Fruit fly (Drosophila melanogaster) whole organism, embryonic: ENCODE measurements around the gene cry.

Source experiments
- Atf-2 ChIP-seq: fragments of 200-800 bp; sonication (Bioruptor generic); optimal IDR thresholded peaks from 2 replicates; lab custom pipeline; 2016; ENCODE audit warnings: missing biosample characterization, missing genetic modification characterization
- CG1024 ChIP-seq: fragments of 200-800 bp; sonication (Bioruptor generic); IDR thresholded peaks from 2 replicates; pipeline ENCODE4 v1.3.6; 2022; ENCODE audit warnings: missing biosample characterization, missing genetic modification characterization
- CG12769 ChIP-seq: fragments of 200-800 bp; sonication (Bioruptor generic); optimal IDR thresholded peaks from 2 replicates; lab custom pipeline; 2019; ENCODE audit warnings: missing biosample characterization, mild to moderate bottlenecking, missing genetic modification characterization, moderate library complexity
- CG14014 ChIP-seq: fragments of 200-800 bp; sonication (Bioruptor generic); IDR thresholded peaks from 2 replicates; pipeline ENCODE4 v1.3.6; 2022; ENCODE audit warnings: missing biosample characterization, missing genetic modification characterization
- CG14860 ChIP-seq: fragments of 200-800 bp; sonication (Bioruptor generic); IDR thresholded peaks from 3 replicates; pipeline ENCODE4 v1.3.6; 2022; ENCODE audit warnings: missing biosample characterization, missing genetic modification characterization; ENCODE audit not compliant: partially characterized antibody
- CG15269 ChIP-seq: fragments of 200-800 bp; sonication (Bioruptor generic); optimal IDR thresholded peaks from 2 replicates; lab custom pipeline; 2018; ENCODE audit warnings: missing biosample characterization, mild to moderate bottlenecking, missing genetic modification characterization, moderate library complexity
- CG18599 ChIP-seq: fragments of 200-800 bp; sonication (Bioruptor generic); optimal IDR thresholded peaks from 3 replicates; lab custom pipeline; 2017; ENCODE audit warnings: missing biosample characterization, missing genetic modification characterization, mild to moderate bottlenecking, moderate library complexity, missing genetic modification reagents
- CG2120 ChIP-seq: fragments of 200-800 bp; sonication (Bioruptor generic); optimal IDR thresholded peaks from 3 replicates; lab custom pipeline; 2016; ENCODE audit warnings: missing biosample characterization, missing genetic modification characterization
- CG2202 ChIP-seq: fragments of 200-800 bp; sonication (Bioruptor generic); optimal IDR thresholded peaks from 2 replicates; lab custom pipeline; 2018; ENCODE audit warnings: missing biosample characterization, mild to moderate bottlenecking, missing genetic modification characterization
- CG2875 ChIP-seq: fragments of 200-800 bp; sonication (Bioruptor generic); optimal IDR thresholded peaks from 2 replicates; lab custom pipeline; 2017; ENCODE audit warnings: missing biosample characterization, mild to moderate bottlenecking, missing genetic modification characterization, missing genetic modification reagents
- CG32532 ChIP-seq: fragments of 200-800 bp; sonication (Bioruptor generic); IDR thresholded peaks from 2 replicates; pipeline ENCODE4 v1.3.6; 2022; ENCODE audit warnings: missing biosample characterization, missing genetic modification characterization
- CG5245 ChIP-seq: fragments of 200-800 bp; sonication (Bioruptor generic); optimal IDR thresholded peaks from 3 replicates; lab custom pipeline; 2016; ENCODE audit warnings: missing biosample characterization, missing genetic modification characterization
- CG6813 ChIP-seq: fragments of 200-800 bp; sonication (Bioruptor generic); optimal IDR thresholded peaks from 2 replicates; lab custom pipeline; 2017; ENCODE audit warnings: missing biosample characterization, missing genetic modification characterization, mild to moderate bottlenecking, moderate library complexity, missing genetic modification reagents
- CG6854 ChIP-seq: fragments of 200-800 bp; sonication (Bioruptor generic); optimal IDR thresholded peaks from 3 replicates; lab custom pipeline; 2017; ENCODE audit warnings: missing biosample characterization, mild to moderate bottlenecking, missing genetic modification characterization
- CG7928 ChIP-seq: fragments of 200-800 bp; sonication (Bioruptor generic); optimal IDR thresholded peaks from 2 replicates; lab custom pipeline; 2017; ENCODE audit warnings: missing biosample characterization, mild to moderate bottlenecking, missing genetic modification characterization
- CG8089 ChIP-seq: fragments of 200-800 bp; sonication (Bioruptor generic); optimal IDR thresholded peaks from 3 replicates; lab custom pipeline; 2016; ENCODE audit warnings: missing biosample characterization, missing genetic modification characterization
- CG9797 ChIP-seq: fragments of 200-800 bp; sonication (Bioruptor generic); optimal IDR thresholded peaks from 3 replicates; lab custom pipeline; 2018; ENCODE audit warnings: missing biosample characterization, mild to moderate bottlenecking, missing genetic modification characterization
- CG9817 ChIP-seq: fragments of 200-800 bp; sonication (Bioruptor generic); optimal IDR thresholded peaks from 2 replicates; lab custom pipeline; 2018; ENCODE audit warnings: missing biosample characterization, mild to moderate bottlenecking, missing genetic modification characterization, moderate library complexity
- D19B ChIP-seq: fragments of 200-800 bp; sonication (Bioruptor generic); optimal IDR thresholded peaks from 2 replicates; lab custom pipeline; 2017; ENCODE audit warnings: missing biosample characterization, mild to moderate bottlenecking, missing genetic modification characterization
- Dll ChIP-seq: fragments of 200-800 bp; sonication (Bioruptor generic); IDR thresholded peaks from 4 replicates; pipeline ENCODE4 v1.3.6; 2022; ENCODE audit warnings: missing biosample characterization, missing genetic modification characterization; ENCODE audit not compliant: partially characterized antibody
- Doc2 ChIP-seq: fragments of 200-800 bp; sonication (Bioruptor generic); IDR thresholded peaks from 2 replicates; pipeline ENCODE4 v1.3.6; 2022; ENCODE audit warnings: missing biosample characterization, missing genetic modification characterization
- HLH3B ChIP-seq: fragments of 200-800 bp; sonication (Bioruptor generic); IDR thresholded peaks from 2 replicates; pipeline ENCODE4 v1.3.6; 2022; ENCODE audit warnings: missing biosample characterization, missing genetic modification characterization
- Lim3 ChIP-seq: fragments of 200-800 bp; sonication (Bioruptor generic); IDR thresholded peaks from 2 replicates; pipeline ENCODE4 v1.3.6; 2022; ENCODE audit warnings: missing biosample characterization, missing genetic modification characterization
- Sry-δ ChIP-seq: fragments of 200-800 bp; sonication (Bioruptor generic); optimal IDR thresholded peaks from 2 replicates; lab custom pipeline; 2016; ENCODE audit warnings: missing biosample characterization, missing genetic modification characterization
- Ssrp ChIP-seq: fragments of 200-800 bp; sonication (Bioruptor generic); optimal IDR thresholded peaks from 2 replicates; lab custom pipeline; 2018; ENCODE audit warnings: missing biosample characterization, mild to moderate bottlenecking, missing genetic modification characterization, moderate library complexity
- Trl ChIP-seq, 3 experiments: fragments of >200 bp in 2 of 3; fragments of 200-800 bp in 1 of 3; sonication (Bioruptor generic) in 1 of 3; optimal IDR thresholded peaks; 2 replicates in 1 of 3; 3 replicates in 2 of 3; lab custom pipeline; 2016 to 2017; ENCODE audit warnings: missing biosample characterization in 1 of 3, missing genetic modification characterization in 1 of 3
- aop ChIP-seq: fragments of 200-800 bp; sonication (Bioruptor generic); IDR thresholded peaks from 2 replicates; pipeline ENCODE4 v1.3.6; 2022; ENCODE audit warnings: missing biosample characterization, missing genetic modification characterization
- ara ChIP-seq: fragments of 200-800 bp; sonication (Bioruptor generic); IDR thresholded peaks from 2 replicates; pipeline ENCODE4 v1.3.6; 2022; ENCODE audit warnings: missing biosample characterization, missing genetic modification characterization
- ase ChIP-seq: fragments of 200-800 bp; sonication (Bioruptor generic); IDR thresholded peaks from 3 replicates; pipeline ENCODE4 v1.3.6; 2022; ENCODE audit warnings: missing biosample characterization, missing genetic modification characterization
- bbx ChIP-seq: fragments of 200-800 bp; sonication (Bioruptor generic); IDR thresholded peaks from 2 replicates; pipeline ENCODE4 v1.3.6; 2022; ENCODE audit warnings: missing biosample characterization, missing genetic modification characterization; ENCODE audit not compliant: partially characterized antibody
- br ChIP-seq: fragments of >200 bp; optimal IDR thresholded peaks from 2 replicates; lab custom pipeline; 2017
- cad ChIP-seq: fragments of >200 bp; optimal IDR thresholded peaks from 2 replicates; lab custom pipeline; 2017; ENCODE audit warnings: missing biosample characterization, missing genetic modification characterization
- cato ChIP-seq: fragments of 200-800 bp; sonication (Bioruptor generic); optimal IDR thresholded peaks from 2 replicates; lab custom pipeline; 2016; ENCODE audit warnings: missing biosample characterization, missing genetic modification characterization, borderline replicate concordance
- dmrt99B ChIP-seq: fragments of 200-800 bp; sonication (Bioruptor generic); optimal IDR thresholded peaks from 2 replicates; lab custom pipeline; 2018; ENCODE audit warnings: missing biosample characterization, mild to moderate bottlenecking, missing genetic modification characterization, moderate library complexity
- emc ChIP-seq: fragments of 200-800 bp; sonication (Bioruptor generic); optimal IDR thresholded peaks from 2 replicates; lab custom pipeline; 2016; ENCODE audit warnings: missing biosample characterization, missing genetic modification characterization
- en ChIP-seq: fragments of 200-800 bp; sonication (Bioruptor generic); optimal IDR thresholded peaks from 2 replicates; lab custom pipeline; 2016; ENCODE audit warnings: missing biosample characterization, missing genetic modification characterization
- gcm2 ChIP-seq: fragments of 200-800 bp; sonication (Bioruptor generic); optimal IDR thresholded peaks from 2 replicates; lab custom pipeline; 2016; ENCODE audit warnings: missing biosample characterization, missing genetic modification characterization
- hbn ChIP-seq: fragments of 200-800 bp; sonication (Bioruptor generic); IDR thresholded peaks from 2 replicates; pipeline ENCODE4 v1.3.6; 2022; ENCODE audit warnings: missing biosample characterization, missing genetic modification characterization; ENCODE audit not compliant: partially characterized antibody
- mirr ChIP-seq: fragments of 200-800 bp; sonication (Bioruptor generic); optimal IDR thresholded peaks from 3 replicates; lab custom pipeline; 2018; ENCODE audit warnings: missing biosample characterization, mild to moderate bottlenecking, missing genetic modification characterization
- pho ChIP-seq: fragments of 200-800 bp; sonication (Bioruptor generic); optimal IDR thresholded peaks from 2 replicates; lab custom pipeline; 2016; ENCODE audit warnings: missing biosample characterization, missing genetic modification characterization
- repo ChIP-seq: fragments of 200-800 bp; sonication (Bioruptor generic); optimal IDR thresholded peaks from 2 replicates; lab custom pipeline; 2016; ENCODE audit warnings: missing biosample characterization, missing genetic modification characterization
- shn ChIP-seq: fragments of 200-800 bp; sonication (Bioruptor generic); optimal IDR thresholded peaks from 3 replicates; lab custom pipeline; 2016; ENCODE audit warnings: missing biosample characterization, missing genetic modification characterization
- sima ChIP-seq: fragments of 200-800 bp; sonication (Bioruptor generic); optimal IDR thresholded peaks from 2 replicates; lab custom pipeline; 2016; ENCODE audit warnings: missing biosample characterization, missing genetic modification characterization
- unc-4 ChIP-seq: fragments of 200-800 bp; sonication (Bioruptor generic); IDR thresholded peaks from 2 replicates; pipeline ENCODE4 v1.3.6; 2022; ENCODE audit warnings: missing biosample characterization, missing genetic modification characterization; ENCODE audit not compliant: partially characterized antibody
- unpg ChIP-seq: fragments of 200-800 bp; sonication (Bioruptor generic); optimal IDR thresholded peaks from 3 replicates; lab custom pipeline; 2018; ENCODE audit warnings: missing biosample characterization, mild to moderate bottlenecking, missing genetic modification characterization, moderate library complexity
- zen ChIP-seq: fragments of 200-800 bp; sonication (Bioruptor generic); optimal IDR thresholded peaks from 3 replicates; lab custom pipeline; 2018; ENCODE audit warnings: missing biosample characterization, mild to moderate bottlenecking, missing genetic modification characterization, moderate library complexity

The cry gene

DNA sequence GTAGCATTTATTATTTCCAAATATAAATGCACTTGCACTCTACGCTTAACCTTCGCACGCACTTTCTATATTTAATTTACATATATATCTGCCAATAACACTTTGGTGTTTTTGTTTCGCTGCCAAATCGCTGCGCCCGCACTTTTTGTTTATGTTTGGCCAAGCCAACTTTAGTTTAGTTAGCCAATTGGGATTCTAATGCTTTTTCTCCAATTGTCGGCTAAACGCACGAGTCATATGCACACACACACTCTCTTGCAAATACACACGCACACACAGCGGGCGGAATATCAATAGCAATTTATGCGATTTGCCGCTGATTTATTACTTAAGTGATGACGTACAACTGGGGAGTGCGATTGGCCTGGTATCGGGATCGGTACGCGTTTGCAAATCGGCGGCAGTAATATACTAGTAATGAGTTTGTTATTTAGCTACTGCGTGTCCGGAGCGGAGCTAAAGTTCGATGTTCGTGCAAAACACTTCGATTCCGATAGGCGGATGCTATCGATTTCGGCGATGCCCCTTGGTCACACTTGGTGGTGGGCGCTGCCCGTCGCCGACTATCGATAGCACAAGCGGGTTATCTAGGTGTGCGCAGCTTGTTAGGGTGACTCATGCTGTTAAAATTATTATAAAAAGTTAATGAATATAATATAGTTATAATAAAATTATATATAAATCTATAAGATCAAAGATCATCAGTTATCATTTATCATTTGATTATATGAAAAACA, 14.4 kb downstream of the cry start, which contains the start of gene vib (continued):
- no peak for TF ChIP-seq dmrt99B (tag; lab: Kevin White, UChicago)
- TF ChIP-seq pho (GFP tag; lab: Kevin White, UChicago) = peak; percentile 15
- TF ChIP-seq Trl (optimal IDR thresholded peaks at IDR 0.05; lab: Kevin White, UChicago) = no peak
- TF ChIP-seq Trl (GFP tag; optimal IDR thresholded peaks at IDR 0.05; lab: Kevin White, UChicago) = no peak
- no peak for TF ChIP-seq cad
- no peak for TF ChIP-seq en (GFP tag; lab: Kevin White, UChicago)
- peak; percentile 61 for TF ChIP-seq mirr (GFP tag; lab: Kevin White, UChicago)
- no peak for TF ChIP-seq ase
- no peak for TF ChIP-seq unpg (GFP tag; lab: Kevin White, UChicago)
- peak; percentile 86 for TF ChIP-seq Dll
- TF ChIP-seq shn (GFP tag; lab: Kevin White, UChicago) = peak; percentile 34
- TF ChIP-seq br (lab: Kevin White, UChicago) = no peak
- peak; percentile 62 for TF ChIP-seq CG15269 (tag; lab: Kevin White, UChicago)
- TF ChIP-seq emc (GFP tag; lab: Kevin White, UChicago) = no peak
- TF ChIP-seq CG9797 = peak; percentile 76
- peak; percentile 47 for TF ChIP-seq CG2120 (GFP tag; lab: Kevin White, UChicago)
- no peak for TF ChIP-seq gcm2
- peak; percentile 18 for TF ChIP-seq CG6813 (GFP tag; lab: Kevin White, UChicago)
- TF ChIP-seq CG12769 = no peak
- TF ChIP-seq ara = peak; percentile 23; the same call in 1 of the 2 replicates
- no peak for TF ChIP-seq Doc2 (GFP tag; lab: Robert Waterston, UW)
- peak; percentile 9 for TF ChIP-seq CG2202 (tag; lab: Kevin White, UChicago)
- no peak for TF ChIP-seq CG18599 (GFP tag; lab: Kevin White, UChicago)
- TF ChIP-seq Sry-δ (GFP tag; lab: Kevin White, UChicago) = peak; percentile 92
- TF ChIP-seq HLH3B (GFP tag; lab: Robert Waterston, UW) = 0 out of 2 replicates have a peak, but pooled peaks have one; percentile 10
- TF ChIP-seq CG6854 (GFP tag; lab: Kevin White, UChicago) = peak; percentile 57
- peak; percentile 89 for TF ChIP-seq CG14860
- no peak for TF ChIP-seq sima (GFP tag; lab: Kevin White, UChicago)
- TF ChIP-seq CG14014 (GFP tag; lab: Robert Waterston, UW) = peak; percentile 21; the same call in 1 of the 2 replicates
- 0 out of 2 replicates have a peak, but pooled peaks have one; percentile 34 for TF ChIP-seq CG1024 (GFP tag; lab: Robert Waterston, UW)
- TF ChIP-seq unc-4 (GFP tag; lab: Robert Waterston, UW) = peak; percentile 89
- peak; percentile 6 for TF ChIP-seq CG9817 (tag; lab: Kevin White, UChicago)
- TF ChIP-seq zen = peak; percentile 32
- peak; percentile 85 for TF ChIP-seq hbn
- peak; percentile 19 for TF ChIP-seq Ssrp (tag; lab: Kevin White, UChicago)
- peak; percentile 76 for TF ChIP-seq CG32532 (GFP tag; lab: Robert Waterston, UW)
- no peak for TF ChIP-seq D19B (GFP tag; lab: Kevin White, UChicago)
- TF ChIP-seq Atf-2 (GFP tag; lab: Kevin White, UChicago) = no peak
- TF ChIP-seq cato (GFP tag; lab: Kevin White, UChicago) = no peak
- no peak for TF ChIP-seq CG8089 (GFP tag; lab: Kevin White, UChicago)

DNA sequence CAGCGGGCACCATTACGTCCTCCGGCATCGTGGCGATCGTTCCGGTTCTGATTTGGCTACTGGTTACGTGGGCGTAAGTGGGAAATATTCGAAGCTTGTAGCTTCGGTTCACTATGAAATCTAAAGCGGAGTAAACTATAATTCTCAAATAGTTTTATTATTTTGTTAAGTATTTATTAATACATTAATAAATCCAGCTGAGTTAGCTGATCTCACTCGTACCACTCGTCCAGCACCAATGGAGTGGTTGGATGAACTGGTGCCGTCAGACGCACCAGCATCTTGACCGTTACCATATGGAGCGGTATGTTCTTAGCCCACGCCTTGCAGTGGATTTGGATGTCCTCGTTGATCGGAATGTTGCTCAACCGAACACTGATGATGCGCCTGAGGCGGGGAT, 16.1 kb downstream of the cry start, which contains the start of gene CG11703:
Gene CG11703, minus strand, starts transcription at position 101 of the 400 bp plus-strand sequence.
- no peak for TF ChIP-seq repo (GFP tag; lab: Kevin White, UChicago)
- no peak for TF ChIP-seq br (lab: Kevin White, UChicago)
- TF ChIP-seq Lim3 (GFP tag; lab: Robert Waterston, UW) = no peak
- no peak for TF ChIP-seq bbx
- TF ChIP-seq CG2875 (GFP tag; lab: Kevin White, UChicago) = no peak
- no peak for TF ChIP-seq aop
- TF ChIP-seq CG5245 (GFP tag; lab: Kevin White, UChicago) = no peak
- no peak for TF ChIP-seq CG7928 (GFP tag; lab: Kevin White, UChicago)
- TF ChIP-seq, all 482 proteins: peak for 0
